Worm (Caenorhabditis elegans) whole organism, young adult: ENCODE measurements around the gene acr-20.
A peak's percentile ranks its signal among the peaks of the same experiment; 100 is the strongest.

Source experiments
- C06A6.2 ChIP-seq: fragments of 200-800 bp; sonication (Bioruptor generic); conservative IDR thresholded peaks from 2 replicates; pipeline ENCODE4 v1.3.6; 2022; ENCODE audit warnings: missing genetic modification characterization, missing compliant biosample characterization
- F33H1.4 ChIP-seq: fragments of 200-800 bp; sonication (Bioruptor generic); IDR thresholded peaks from 2 replicates; pipeline ENCODE4 v1.3.6; 2022; ENCODE audit warnings: missing genetic modification reagents, missing genetic modification characterization, missing compliant biosample characterization
- F49E8.2 ChIP-seq: sonication (generic microtip); optimal IDR thresholded peaks from 3 replicates; lab custom pipeline; 2017; ENCODE audit warnings: missing genetic modification characterization, mild to moderate bottlenecking, missing compliant biosample characterization, antibody characterized with exemption, moderate library complexity; ENCODE audit not compliant: insufficient read depth
- F52B5.7 ChIP-seq: sonication (generic microtip); optimal IDR thresholded peaks from 2 replicates; lab custom pipeline; 2016; ENCODE audit warnings: mild to moderate bottlenecking, missing genetic modification characterization, missing compliant biosample characterization
- F55B11.4 ChIP-seq: sonication (generic microtip); optimal IDR thresholded peaks from 2 replicates; lab custom pipeline; 2016; ENCODE audit warnings: missing compliant biosample characterization, missing genetic modification characterization, borderline replicate concordance; ENCODE audit not compliant: insufficient read depth
- F57C9.4 ChIP-seq: sonication (generic microtip); optimal IDR thresholded peaks from 2 replicates; lab custom pipeline; 2017; ENCODE audit warnings: mild to moderate bottlenecking, missing genetic modification characterization, missing compliant biosample characterization
- K12H6.12 ChIP-seq: fragments of 200-800 bp; sonication (Bioruptor generic); optimal IDR thresholded peaks from 2 replicates; lab custom pipeline; 2018; ENCODE audit warnings: mild to moderate bottlenecking, missing genetic modification characterization, missing compliant biosample characterization
- akir-1 ChIP-seq: fragments of 200-800 bp; sonication (Bioruptor generic); optimal IDR thresholded peaks from 2 replicates; lab custom pipeline; 2018; ENCODE audit warnings: mild to moderate bottlenecking, missing genetic modification characterization, moderate library complexity, missing compliant biosample characterization
- athp-1 ChIP-seq: sonication (generic microtip); optimal IDR thresholded peaks from 2 replicates; lab custom pipeline; 2017; ENCODE audit warnings: mild to moderate bottlenecking, missing genetic modification characterization, missing compliant biosample characterization
- attf-3 ChIP-seq: fragments of 200-800 bp; sonication (Bioruptor generic); conservative IDR thresholded peaks from 2 replicates; pipeline ENCODE4 v1.3.6; 2022; ENCODE audit warnings: missing genetic modification reagents, missing genetic modification characterization, missing compliant biosample characterization
- cebp-1 ChIP-seq, 2 experiments: fragments of 200-800 bp in 1 of 2; sonication (Bioruptor generic) in 1 of 2; sonication (generic microtip) in 1 of 2; IDR thresholded peaks in 1 of 2; optimal IDR thresholded peaks in 1 of 2; 2 replicates each; pipeline versions ENCODE4 v1.3.6 to Lab custom; 2017 to 2022; ENCODE audit warnings: missing compliant biosample characterization in 2 of 2, missing genetic modification characterization in 2 of 2, mild to moderate bottlenecking in 1 of 2, missing genetic modification reagents in 1 of 2, moderate library complexity in 1 of 2
- ceh-100 ChIP-seq: fragments of 200-800 bp; sonication (Bioruptor generic); IDR thresholded peaks from 2 replicates; pipeline ENCODE4 v1.3.6; 2022; ENCODE audit warnings: missing genetic modification reagents, missing genetic modification characterization, missing compliant biosample characterization
- ceh-79 ChIP-seq: sonication (generic microtip); optimal IDR thresholded peaks from 2 replicates; lab custom pipeline; 2017; ENCODE audit warnings: mild to moderate bottlenecking, missing genetic modification characterization, missing compliant biosample characterization
- dpff-1 ChIP-seq: sonication (generic microtip); optimal IDR thresholded peaks from 2 replicates; lab custom pipeline; 2017; ENCODE audit warnings: mild to moderate bottlenecking, missing genetic modification characterization, missing compliant biosample characterization
- egl-18 ChIP-seq: fragments of 200-800 bp; sonication (Bioruptor generic); IDR thresholded peaks from 2 replicates; pipeline ENCODE4 v1.3.6; 2022; ENCODE audit warnings: missing genetic modification reagents, missing genetic modification characterization, missing compliant biosample characterization
- ekl-4 ChIP-seq: fragments of 200-800 bp; sonication (Bioruptor generic); IDR thresholded peaks from 2 replicates; pipeline ENCODE4 v1.3.6; 2022; ENCODE audit warnings: missing genetic modification reagents, missing genetic modification characterization, missing compliant biosample characterization
- hlh-12 ChIP-seq: sonication (generic microtip); optimal IDR thresholded peaks from 2 replicates; lab custom pipeline; 2016; ENCODE audit warnings: missing genetic modification characterization, missing compliant biosample characterization
- lin-35 ChIP-seq, 3 experiments: fragments of 150-350 bp in 2 of 3; sonication (generic microtip) in 1 of 3; optimal IDR thresholded peaks; 2 replicates each; lab custom pipeline; 2014 to 2018; ENCODE audit warnings: missing biosample characterization in 3 of 3, missing genetic modification characterization in 3 of 3, missing genetic modification reagents in 3 of 3
- lin-40 ChIP-seq: sonication (generic microtip); optimal IDR thresholded peaks from 2 replicates; lab custom pipeline; 2016; ENCODE audit warnings: missing genetic modification characterization, mild to moderate bottlenecking, missing compliant biosample characterization, missing genotype, missing genetic modification reagents
- lin-54 ChIP-seq: fragments of 200-800 bp; sonication (Bioruptor generic); optimal IDR thresholded peaks from 2 replicates; lab custom pipeline; 2018; ENCODE audit warnings: mild to moderate bottlenecking, missing genetic modification characterization, missing compliant biosample characterization
- madf-10 ChIP-seq: sonication (generic microtip); optimal IDR thresholded peaks from 2 replicates; lab custom pipeline; 2016; ENCODE audit warnings: mild to moderate bottlenecking, missing genetic modification characterization, missing compliant biosample characterization
- madf-6 ChIP-seq: fragments of 200-800 bp; sonication (Bioruptor generic); IDR thresholded peaks from 2 replicates; pipeline ENCODE4 v1.3.6; 2022; ENCODE audit warnings: missing genetic modification reagents, missing genetic modification characterization, missing compliant biosample characterization
- mcd-1 ChIP-seq: fragments of 200-800 bp; sonication (Bioruptor generic); IDR thresholded peaks from 2 replicates; pipeline ENCODE4 v1.3.6; 2022; ENCODE audit warnings: missing genetic modification reagents, missing genetic modification characterization, missing compliant biosample characterization
- mxl-1 ChIP-seq: sonication (generic microtip); optimal IDR thresholded peaks from 2 replicates; lab custom pipeline; 2016; ENCODE audit warnings: missing genetic modification characterization, missing compliant biosample characterization
- nfyb-1 ChIP-seq: fragments of 200-800 bp; sonication (Bioruptor generic); IDR thresholded peaks from 2 replicates; pipeline ENCODE4 v1.3.6; 2022; ENCODE audit warnings: missing genetic modification reagents, missing genetic modification characterization, missing compliant biosample characterization
- nhr-120 ChIP-seq: fragments of 200-800 bp; sonication (Bioruptor generic); IDR thresholded peaks from 2 replicates; pipeline ENCODE4 v1.3.6; 2022; ENCODE audit warnings: missing genetic modification characterization, missing compliant biosample characterization
- nhr-80 ChIP-seq: sonication (generic microtip); optimal IDR thresholded peaks from 2 replicates; lab custom pipeline; 2016; ENCODE audit warnings: missing genetic modification characterization, missing compliant biosample characterization
- repo-1 ChIP-seq: sonication (generic microtip); optimal IDR thresholded peaks from 2 replicates; lab custom pipeline; 2017; ENCODE audit warnings: mild to moderate bottlenecking, missing genetic modification characterization, missing compliant biosample characterization
- snpc-1.1 ChIP-seq: sonication (generic microtip); optimal IDR thresholded peaks from 2 replicates; lab custom pipeline; 2017; ENCODE audit warnings: missing genetic modification characterization, mild to moderate bottlenecking, missing compliant biosample characterization, antibody characterized with exemption, moderate library complexity, missing genotype, missing genetic modification reagents; ENCODE audit not compliant: insufficient read depth
- snpc-1.3 ChIP-seq: sonication (generic microtip); optimal IDR thresholded peaks from 2 replicates; lab custom pipeline; 2017; ENCODE audit warnings: missing genetic modification characterization, mild to moderate bottlenecking, missing compliant biosample characterization, antibody characterized with exemption, moderate library complexity, missing genotype, missing genetic modification reagents; ENCODE audit not compliant: insufficient read depth
- snpc-4 ChIP-seq, 5 experiments: fragments of 150-350 bp in 1 of 5; sonication (generic microtip) in 4 of 5; optimal IDR thresholded peaks; 2 replicates each; lab custom pipeline; 2014 to 2018; ENCODE audit warnings: missing genetic modification characterization in 5 of 5, missing biosample characterization in 3 of 5, antibody characterized with exemption in 2 of 5, mild to moderate bottlenecking in 2 of 5, missing compliant biosample characterization in 2 of 5, missing genotype in 2 of 5, moderate library complexity in 2 of 5, missing genetic modification reagents in 1 of 5
- tlf-1 ChIP-seq: fragments of 200-800 bp; sonication (Bioruptor generic); optimal IDR thresholded peaks from 2 replicates; lab custom pipeline; 2018; ENCODE audit warnings: mild to moderate bottlenecking, missing genetic modification characterization, missing compliant biosample characterization
- unc-62 ChIP-seq: fragments of 150-350 bp; optimal IDR thresholded peaks from 2 replicates; lab custom pipeline; 2014; ENCODE audit warnings: missing biosample characterization, missing genetic modification reagents, missing genetic modification characterization
- zfh-2 ChIP-seq: fragments of 200-800 bp; sonication (Bioruptor generic); conservative IDR thresholded peaks from 2 replicates; pipeline ENCODE4 v1.3.6; 2022; ENCODE audit warnings: missing genetic modification reagents, missing genetic modification characterization, missing compliant biosample characterization
- zim-3 ChIP-seq: sonication (generic microtip); optimal IDR thresholded peaks from 2 replicates; lab custom pipeline; 2017; ENCODE audit warnings: mild to moderate bottlenecking, missing genetic modification characterization, moderate library complexity, missing compliant biosample characterization
- ztf-18 ChIP-seq: sonication (generic microtip); optimal IDR thresholded peaks from 2 replicates; lab custom pipeline; 2016; ENCODE audit warnings: missing genotype, mild to moderate bottlenecking, missing genetic modification characterization, missing compliant biosample characterization
- ztf-28 ChIP-seq: fragments of 200-800 bp; sonication (Bioruptor generic); IDR thresholded peaks from 2 replicates; pipeline ENCODE4 v1.3.6; 2022; ENCODE audit warnings: missing genetic modification reagents, missing genetic modification characterization, missing compliant biosample characterization

The acr-20 gene

DNA sequence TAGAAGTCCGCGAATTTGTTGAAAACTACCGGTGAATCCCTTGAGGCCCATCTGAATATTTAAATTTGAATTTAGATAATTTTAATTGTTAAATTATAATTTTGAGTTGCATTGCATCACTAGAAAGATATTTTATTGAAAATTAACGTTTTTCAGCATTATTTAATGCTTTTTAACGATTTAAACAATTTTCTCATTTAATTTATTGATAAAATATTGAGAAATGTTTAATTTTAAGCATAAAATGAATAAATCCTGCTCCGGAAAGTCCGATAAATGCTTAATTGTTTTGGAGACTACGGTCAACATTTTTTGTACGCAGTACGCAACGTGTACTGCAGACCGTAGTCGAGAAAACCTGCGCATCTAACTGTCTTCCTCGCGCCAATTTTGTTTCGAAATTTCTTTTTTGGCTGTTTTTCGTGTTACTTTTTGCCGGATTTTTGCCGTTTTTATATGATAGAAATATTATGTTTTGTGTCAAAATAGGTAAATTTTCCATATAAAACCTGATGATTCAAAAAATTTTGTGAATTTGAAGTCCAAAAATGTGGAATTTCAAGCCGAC lies 28.3 kb downstream of the acr-20 start, which contains the start of the genes Y54G11A.17, lin-7 and elof-1 (continued):
- no peak for TF ChIP-seq nhr-120
- peak; percentile 25 for TF ChIP-seq snpc-1.1 (tag; lab: Kevin White, UChicago)
- TF ChIP-seq akir-1 (GFP tag; lab: Kevin White, UChicago): no peak
- peak; percentile 83 for TF ChIP-seq F49E8.2 (tag; lab: Kevin White, UChicago)
- TF ChIP-seq nhr-80 (tag; lab: Kevin White, UChicago): peak; percentile 6
- peak; percentile 75 for TF ChIP-seq madf-6 (GFP tag; lab: Robert Waterston, UW)
- no peak for TF ChIP-seq ceh-79 (tag; lab: Kevin White, UChicago)
- TF ChIP-seq ztf-28 (GFP tag; lab: Robert Waterston, UW): peak; percentile 69
- TF ChIP-seq ekl-4 (GFP tag; lab: Robert Waterston, UW): peak; percentile 42; the same call in 1 of the 2 replicates
- peak; percentile 77; the same call in 1 of the 2 replicates for TF ChIP-seq nfyb-1 (GFP tag; lab: Robert Waterston, UW)
- peak; percentile 76 for TF ChIP-seq tlf-1 (GFP tag; lab: Kevin White, UChicago)
- no peak for TF ChIP-seq dpff-1 (tag; lab: Kevin White, UChicago)
- peak; percentile 84 for TF ChIP-seq lin-54 (GFP tag; lab: Kevin White, UChicago)
- TF ChIP-seq snpc-1.3: peak; percentile 67
- TF ChIP-seq cebp-1 (GFP tag; IDR thresholded peaks at IDR 0.05; lab: Robert Waterston, UW): peak; percentile 85
- TF ChIP-seq cebp-1 (tag; optimal IDR thresholded peaks at IDR 0.05; lab: Kevin White, UChicago): peak; percentile 92
- TF ChIP-seq athp-1: peak; percentile 42
- TF ChIP-seq madf-10 (tag; lab: Kevin White, UChicago): peak; percentile 5
- TF ChIP-seq hlh-12 (tag; lab: Kevin White, UChicago): no peak
- TF ChIP-seq zfh-2 (GFP tag; lab: Robert Waterston, UW): no peak
- TF ChIP-seq snpc-4 (GFP tag; optimal IDR thresholded peaks at IDR 0.05; lab: Kevin White, UChicago): peak; percentile 32
- TF ChIP-seq snpc-4 (tag; optimal IDR thresholded peaks at IDR 0.05; lab: Kevin White, UChicago): peak in 3 of 4 experiments; percentile 57 to 77 (median 59)
- TF ChIP-seq egl-18: no peak
- TF ChIP-seq mcd-1 (GFP tag; lab: Robert Waterston, UW): peak; percentile 74
- no peak for TF ChIP-seq F52B5.7 (tag; lab: Kevin White, UChicago)
- peak in 2 of 3 experiments; percentile 9 to 85 for TF ChIP-seq lin-35 (GFP tag; optimal IDR thresholded peaks at IDR 0.05; lab: Kevin White, UChicago)
- TF ChIP-seq K12H6.12 (tag; lab: Kevin White, UChicago): peak; percentile 73
- TF ChIP-seq ceh-100 (GFP tag; lab: Robert Waterston, UW): peak; percentile 51
- 0 out of 2 replicates have a peak, but pooled peaks have one; percentile 49 for TF ChIP-seq attf-3
- no peak for TF ChIP-seq C06A6.2 (GFP tag; lab: Robert Waterston, UW)
- no peak for TF ChIP-seq unc-62 (GFP tag; lab: Kevin White, UChicago)
- peak; percentile 48 for TF ChIP-seq ztf-18 (tag; lab: Kevin White, UChicago)
- TF ChIP-seq zim-3 (tag; lab: Kevin White, UChicago): no peak
- TF ChIP-seq F57C9.4: no peak
- TF ChIP-seq lin-40 (tag; lab: Kevin White, UChicago): peak; percentile 73
- TF ChIP-seq F33H1.4 (GFP tag; lab: Robert Waterston, UW): peak; percentile 73
- no peak for TF ChIP-seq repo-1 (tag; lab: Kevin White, UChicago)
- no peak for TF ChIP-seq mxl-1 (tag; lab: Kevin White, UChicago)
- no peak for TF ChIP-seq F55B11.4 (tag; lab: Kevin White, UChicago)
